Worm (Caenorhabditis elegans) whole organism, L1 larva: ENCODE measurements around the gene srlf-27.

Experiments used
- C16A3.4 ChIP-seq: fragments of 150-350 bp; optimal IDR thresholded peaks from 2 replicates; lab custom pipeline; 2014; ENCODE audit warnings: missing biosample characterization, missing genetic modification characterization
- F16B12.6 ChIP-seq: fragments of 150-350 bp; optimal IDR thresholded peaks from 2 replicates; lab custom pipeline; 2014; ENCODE audit warnings: missing biosample characterization, missing genetic modification characterization
- aly-2 ChIP-seq: fragments of 150-350 bp; optimal IDR thresholded peaks from 2 replicates; lab custom pipeline; 2014; ENCODE audit warnings: missing biosample characterization, missing genetic modification characterization
- ama-1 ChIP-seq: fragments of 150-350 bp; optimal IDR thresholded peaks from 2 replicates; lab custom pipeline; 2014
- blmp-1 ChIP-seq: fragments of 150-350 bp; optimal IDR thresholded peaks from 2 replicates; lab custom pipeline; 2014; ENCODE audit warnings: missing biosample characterization, missing genetic modification characterization
- ceh-82 ChIP-seq, 3 experiments: fragments of 150-350 bp in 1 of 3; sonication (generic microtip) in 2 of 3; optimal IDR thresholded peaks; 2 replicates each; lab custom pipeline; 2014 to 2017; ENCODE audit warnings: missing biosample characterization in 3 of 3, missing genetic modification characterization in 3 of 3
- ceh-90 ChIP-seq: sonication (generic microtip); optimal IDR thresholded peaks from 2 replicates; lab custom pipeline; 2016; ENCODE audit warnings: missing genetic modification characterization, missing compliant biosample characterization
- efl-1 ChIP-seq, 4 experiments: fragments of 150-350 bp; optimal IDR thresholded peaks in 3 of 4; peaks in 1 of 4; 1 replicate in 1 of 4; 2 replicates in 3 of 4; lab custom pipeline; 2014; ENCODE audit warnings: missing biosample characterization in 2 of 4, missing genetic modification characterization in 2 of 4, missing genetic modification reagents in 2 of 4
- egl-27 ChIP-seq, 2 experiments: fragments of 150-350 bp in 1 of 2; sonication (generic microtip); optimal IDR thresholded peaks; 3 replicates each; lab custom pipeline; 2017 to 2018; ENCODE audit warnings: missing biosample characterization in 2 of 2, missing genetic modification characterization in 2 of 2, missing genetic modification reagents in 2 of 2
- elt-2 ChIP-seq: sonication (generic microtip); optimal IDR thresholded peaks from 2 replicates; lab custom pipeline; 2016; ENCODE audit warnings: missing genetic modification characterization, mild to moderate bottlenecking, inconsistent platforms, missing compliant biosample characterization, missing genetic modification reagents
- elt-3 ChIP-seq, 6 experiments: fragments of 150-350 bp in 1 of 6; sonication (generic microtip); optimal IDR thresholded peaks; 2 replicates each; lab custom pipeline; 2017 to 2018; ENCODE audit warnings: missing biosample characterization in 6 of 6, missing genetic modification characterization in 6 of 6, inconsistent platforms in 1 of 6
- ets-5 ChIP-seq: fragments of 200-800 bp; sonication (Bioruptor generic); IDR thresholded peaks from 2 replicates; pipeline ENCODE4 v1.3.6; 2022; ENCODE audit warnings: missing genetic modification characterization, missing compliant biosample characterization
- fkh-4 ChIP-seq: sonication (generic microtip); optimal IDR thresholded peaks from 2 replicates; lab custom pipeline; 2016; ENCODE audit warnings: missing compliant biosample characterization, missing genetic modification characterization, borderline replicate concordance
- fos-1 ChIP-seq: fragments of 150-350 bp; optimal IDR thresholded peaks from 2 replicates; lab custom pipeline; 2014; ENCODE audit warnings: missing biosample characterization, missing genetic modification characterization
- grh-1 ChIP-seq: fragments of 200-800 bp; sonication (Bioruptor generic); IDR thresholded peaks from 2 replicates; pipeline ENCODE4 v1.3.6; 2022; ENCODE audit warnings: missing genetic modification reagents, missing genetic modification characterization, missing compliant biosample characterization
- hlh-17 ChIP-seq: fragments of 200-800 bp; sonication (Bioruptor generic); optimal IDR thresholded peaks from 2 replicates; lab custom pipeline; 2018; ENCODE audit warnings: missing genetic modification characterization, mild to moderate bottlenecking, missing compliant biosample characterization, moderate library complexity, borderline replicate concordance
- irx-1 ChIP-seq: sonication (generic microtip); optimal IDR thresholded peaks from 2 replicates; lab custom pipeline; 2016; ENCODE audit warnings: missing genetic modification characterization, missing compliant biosample characterization
- isw-1 ChIP-seq: fragments of 200-800 bp; sonication (Bioruptor generic); IDR thresholded peaks from 2 replicates; pipeline ENCODE4 v1.3.6; 2022; ENCODE audit warnings: missing genetic modification characterization, missing compliant biosample characterization
- lin-13 ChIP-seq: fragments of 150-350 bp; optimal IDR thresholded peaks from 2 replicates; lab custom pipeline; 2014; ENCODE audit warnings: missing biosample characterization, missing genetic modification reagents, missing genetic modification characterization
- lin-35 ChIP-seq, 2 experiments: fragments of 150-350 bp; optimal IDR thresholded peaks; 2 replicates each; lab custom pipeline; 2014; ENCODE audit warnings: missing biosample characterization in 2 of 2, missing genetic modification characterization in 2 of 2, missing genetic modification reagents in 2 of 2
- lsy-2 ChIP-seq, 2 experiments: fragments of 150-350 bp; optimal IDR thresholded peaks; 2 replicates each; lab custom pipeline; 2014; ENCODE audit warnings: missing biosample characterization in 2 of 2, missing genetic modification characterization in 2 of 2
- mef-2 ChIP-seq: fragments of 150-350 bp; optimal IDR thresholded peaks from 2 replicates; lab custom pipeline; 2014; ENCODE audit warnings: missing biosample characterization, missing genetic modification characterization
- mep-1 ChIP-seq: fragments of 150-350 bp; optimal IDR thresholded peaks from 2 replicates; lab custom pipeline; 2014; ENCODE audit warnings: missing biosample characterization, missing genetic modification characterization
- nhr-84 ChIP-seq: sonication (generic microtip); optimal IDR thresholded peaks from 2 replicates; lab custom pipeline; 2017; ENCODE audit warnings: missing biosample characterization, missing genetic modification characterization
- nhr-85 ChIP-seq: sonication (generic microtip); peaks from one replicate; lab custom pipeline; 2016; ENCODE audit warnings: missing genetic modification characterization, inconsistent platforms, missing compliant biosample characterization
- nhr-90 ChIP-seq: sonication (generic microtip); optimal IDR thresholded peaks from 2 replicates; lab custom pipeline; 2016; ENCODE audit warnings: mild to moderate bottlenecking, missing genetic modification characterization, missing compliant biosample characterization; ENCODE audit not compliant: poor library complexity
- pag-3 ChIP-seq: sonication (generic microtip); optimal IDR thresholded peaks from 2 replicates; lab custom pipeline; 2017; ENCODE audit warnings: missing genetic modification characterization, mild to moderate bottlenecking, missing compliant biosample characterization, antibody characterized with exemption, borderline replicate concordance; ENCODE audit not compliant: insufficient read depth
- pax-3 ChIP-seq: fragments of 200-800 bp; sonication (Bioruptor generic); optimal IDR thresholded peaks from 2 replicates; lab custom pipeline; 2018; ENCODE audit warnings: mild to moderate bottlenecking, missing genetic modification characterization, moderate library complexity, missing compliant biosample characterization
- pqm-1 ChIP-seq: sonication (generic microtip); optimal IDR thresholded peaks from 3 replicates; lab custom pipeline; 2017; ENCODE audit warnings: missing biosample characterization, missing genetic modification characterization
- rnt-1 ChIP-seq: sonication (generic microtip); optimal IDR thresholded peaks from 2 replicates; lab custom pipeline; 2016; ENCODE audit warnings: mild to moderate bottlenecking, missing genetic modification characterization, moderate library complexity, missing compliant biosample characterization
- skn-1 ChIP-seq: fragments of 150-350 bp; optimal IDR thresholded peaks from 2 replicates; lab custom pipeline; 2014; ENCODE audit warnings: missing biosample characterization, missing genetic modification characterization
- snu-23 ChIP-seq: sonication (generic microtip); optimal IDR thresholded peaks from 2 replicates; lab custom pipeline; 2016; ENCODE audit warnings: missing genetic modification characterization, missing compliant biosample characterization
- sptf-1 ChIP-seq: fragments of 150-350 bp; optimal IDR thresholded peaks from 2 replicates; lab custom pipeline; 2014; ENCODE audit warnings: missing biosample characterization, missing genetic modification characterization
- tbx-2 ChIP-seq: sonication (generic microtip); optimal IDR thresholded peaks from 2 replicates; lab custom pipeline; 2016; ENCODE audit warnings: missing genetic modification characterization, missing compliant biosample characterization
- tlp-1 ChIP-seq: fragments of 150-350 bp; optimal IDR thresholded peaks from 2 replicates; lab custom pipeline; 2014; ENCODE audit warnings: missing biosample characterization, missing genetic modification characterization
- unc-130 ChIP-seq: fragments of 150-350 bp; optimal IDR thresholded peaks from 2 replicates; lab custom pipeline; 2017; ENCODE audit warnings: missing biosample characterization, missing genetic modification characterization, inconsistent platforms
- unc-30 ChIP-seq: sonication (generic microtip); optimal IDR thresholded peaks from 2 replicates; lab custom pipeline; 2017; ENCODE audit warnings: missing biosample characterization, missing genetic modification characterization
- vab-15 ChIP-seq: sonication (generic microtip); optimal IDR thresholded peaks from 2 replicates; lab custom pipeline; 2017; ENCODE audit warnings: missing genotype, mild to moderate bottlenecking, missing genetic modification characterization, missing compliant biosample characterization
- xbp-1 ChIP-seq: sonication (generic microtip); optimal IDR thresholded peaks from 2 replicates; lab custom pipeline; 2016; ENCODE audit warnings: missing genetic modification characterization, missing compliant biosample characterization
- zag-1 ChIP-seq: fragments of 150-350 bp; optimal IDR thresholded peaks from 2 replicates; lab custom pipeline; 2014; ENCODE audit warnings: missing biosample characterization, missing genetic modification characterization

Gene srlf-27

DNA sequence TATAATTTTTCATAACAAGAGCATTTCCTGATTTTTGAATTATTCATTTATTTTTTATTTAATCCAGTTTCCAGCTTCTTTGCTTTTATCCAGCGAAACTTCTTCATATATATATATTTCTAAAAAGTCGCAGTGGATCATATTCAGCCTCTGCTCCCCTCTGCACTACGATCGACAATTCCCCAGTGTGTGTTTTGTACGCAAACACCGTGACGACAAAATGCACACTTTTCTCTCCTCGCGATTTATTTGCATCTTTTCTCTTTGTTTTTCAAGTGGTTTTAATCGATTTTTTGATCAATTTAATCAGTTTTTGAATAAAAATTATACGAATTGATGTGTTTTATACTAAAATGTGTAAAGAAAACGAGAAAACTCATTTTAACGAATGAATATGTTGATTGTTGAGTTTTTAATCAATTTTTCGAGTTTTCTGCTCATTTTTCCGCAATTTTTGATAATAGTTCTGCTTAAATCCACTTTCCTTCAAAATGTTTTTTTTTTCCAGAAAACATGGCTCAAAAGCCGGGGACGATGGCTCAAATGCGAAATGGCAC is 19.1 kb downstream of the srlf-27 start, which contains the start of gene Y57G11C.33 (continued):
- TF ChIP-seq skn-1 (tag; lab: Kevin White, UChicago), result no peak
- TF ChIP-seq xbp-1 (tag; lab: Kevin White, UChicago), result peak; percentile 17
- TF ChIP-seq unc-130 (tag; lab: Kevin White, UChicago), result peak; percentile 61
- TF ChIP-seq irx-1 (tag; lab: Kevin White, UChicago), result peak; percentile 14
- peak; percentile 91 for TF ChIP-seq F16B12.6 (tag; lab: Kevin White, UChicago)

DNA sequence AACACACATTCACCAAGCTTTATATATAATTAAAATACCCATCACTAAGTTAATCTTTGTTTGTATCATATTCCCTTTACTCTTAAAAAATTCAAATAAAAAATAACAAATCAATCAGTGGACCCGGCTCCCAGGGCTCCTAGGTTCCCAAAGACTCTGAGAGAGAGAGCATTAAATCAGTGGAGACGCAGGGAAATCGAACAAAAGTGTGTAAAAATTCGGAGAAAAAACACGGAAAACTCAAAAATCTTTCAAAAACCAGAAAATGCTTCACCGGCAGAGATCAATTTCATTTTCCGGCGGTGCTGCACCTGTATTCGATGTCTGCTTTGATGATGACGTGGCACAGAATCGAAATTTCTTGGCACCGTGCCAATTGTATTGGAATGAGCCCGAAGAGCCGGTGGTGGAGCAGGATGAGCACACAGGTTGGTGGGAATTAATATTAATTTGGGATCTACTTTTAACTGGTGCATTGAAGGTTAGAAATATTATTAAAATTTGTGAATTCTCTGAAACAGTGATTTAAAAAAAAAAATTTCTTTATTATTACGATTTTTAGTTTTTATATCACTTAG is 20.6 kb downstream of the srlf-27 start, which contains the start of gene anoh-2:
Gene anoh-2 (plus strand): TSS at position 255 of the 578 bp plus-strand sequence.
- TF ChIP-seq isw-1, result no peak
- no peak for TF ChIP-seq efl-1 (optimal IDR thresholded peaks at IDR 0.05; lab: Kevin White, UChicago)
- peak in 1 of 2 experiments; percentile 74 for TF ChIP-seq efl-1 (GFP tag; optimal IDR thresholded peaks at IDR 0.05 in 1 of 2; lab: Kevin White, UChicago)

DNA sequence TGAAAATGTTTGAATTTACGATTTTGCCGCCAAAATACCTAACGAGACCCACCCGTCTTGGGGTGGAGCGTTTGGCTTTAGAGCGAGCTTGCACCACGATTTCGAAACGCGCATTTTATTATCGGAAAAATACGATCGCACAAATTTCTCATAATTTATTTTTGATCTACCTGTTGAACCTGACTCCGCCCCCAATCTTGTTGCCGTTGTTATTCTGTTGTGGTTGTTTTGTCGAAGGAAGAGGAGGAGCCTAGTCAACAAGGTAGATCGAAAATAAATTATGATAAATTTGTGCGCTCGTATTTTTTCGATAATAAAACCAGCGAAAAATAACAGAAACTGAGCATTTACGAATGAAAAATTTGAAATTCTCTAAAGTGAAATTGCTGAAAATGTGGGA is 21.4 kb downstream of the srlf-27 start:
- TF ChIP-seq ets-5 (GFP tag; lab: Robert Waterston, UW), result no peak
- no peak for TF ChIP-seq lin-13 (GFP tag; lab: Kevin White, UChicago)
- TF ChIP-seq egl-27 (tag; optimal IDR thresholded peaks at IDR 0.05; lab: Kevin White, UChicago), result no peak
- no peak for TF ChIP-seq fkh-4 (tag; lab: Kevin White, UChicago)

DNA sequence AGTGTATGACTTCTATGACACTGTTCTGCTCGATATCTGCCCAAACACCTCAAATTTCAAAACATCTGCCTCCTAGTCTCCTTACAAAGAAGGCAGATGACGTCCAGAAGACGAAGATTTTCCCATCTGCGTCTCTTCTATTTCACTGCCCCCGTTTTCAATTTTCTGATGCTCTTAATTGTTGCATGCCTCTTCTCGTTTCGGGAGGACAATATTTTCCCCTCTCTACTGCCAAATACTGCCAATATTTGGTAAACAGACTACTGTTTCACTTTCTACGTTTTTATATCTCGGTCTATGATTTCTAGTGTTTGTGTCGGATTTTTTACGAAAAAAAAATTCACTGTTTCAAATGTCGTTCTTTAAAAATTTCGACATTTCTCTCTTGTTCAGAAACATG is 23.9 kb downstream of the srlf-27 start:
- TF ChIP-seq blmp-1 (tag; lab: Kevin White, UChicago) (peak; percentile 47), elt-3 (tag; optimal IDR thresholded peaks at IDR 0.05; lab: Kevin White, UChicago) (no peak)

DNA sequence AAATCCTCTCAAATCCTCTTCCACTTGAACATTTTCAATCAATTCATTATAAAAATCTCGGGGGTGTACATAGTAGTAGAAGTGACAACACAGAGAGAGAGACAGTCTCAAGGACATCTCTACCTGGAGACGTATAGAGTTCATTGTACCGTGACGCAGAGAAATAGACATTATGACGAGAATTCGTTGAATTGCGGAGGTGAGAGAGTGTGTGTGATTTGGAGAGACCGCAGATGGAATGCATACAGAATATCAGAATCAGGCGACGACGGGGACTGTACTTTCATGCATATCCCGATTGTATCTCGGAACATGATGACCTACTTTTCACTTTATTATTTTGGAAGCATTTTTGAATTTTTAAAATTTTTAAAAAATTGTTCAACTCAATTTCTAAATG is 38.3 kb downstream of the srlf-27 start:
- no peak for TF ChIP-seq elt-2 (tag; lab: Kevin White, UChicago)
- no peak for TF ChIP-seq egl-27 (tag; optimal IDR thresholded peaks at IDR 0.05; lab: Kevin White, UChicago)
- TF ChIP-seq C16A3.4 (tag; lab: Kevin White, UChicago), result no peak
- no peak for TF ChIP-seq rnt-1 (tag; lab: Kevin White, UChicago)
- TF ChIP-seq ama-1 (lab: Kevin White, UChicago), result no peak
- TF ChIP-seq zag-1, result no peak
- no peak for TF ChIP-seq nhr-84 (tag; lab: Kevin White, UChicago)
- no peak for TF ChIP-seq pax-3 (tag; lab: Kevin White, UChicago)
- no peak for TF ChIP-seq ceh-90
- peak; percentile 20 to 44 for TF ChIP-seq lsy-2 (tag; optimal IDR thresholded peaks at IDR 0.05; lab: Kevin White, UChicago)
- peak in 1 of 2 experiments; percentile 41 for TF ChIP-seq lin-35 (GFP tag; optimal IDR thresholded peaks at IDR 0.05; lab: Kevin White, UChicago)
- no peak for TF ChIP-seq isw-1
- TF ChIP-seq grh-1 (GFP tag; lab: Robert Waterston, UW), result 0 out of 2 replicates have a peak, but pooled peaks have one; percentile 38
- TF ChIP-seq mep-1 (tag; lab: Kevin White, UChicago), result peak; percentile 77
- no peak for TF ChIP-seq vab-15 (tag; lab: Kevin White, UChicago)
- no peak for TF ChIP-seq unc-30
- no peak for TF ChIP-seq unc-130 (tag; lab: Kevin White, UChicago)
- TF ChIP-seq F16B12.6 (tag; lab: Kevin White, UChicago), result no peak
- no peak for TF ChIP-seq fos-1
- peak; percentile 75 for TF ChIP-seq snu-23 (GFP tag; lab: Kevin White, UChicago)
- TF ChIP-seq tbx-2 (tag; lab: Kevin White, UChicago), result peak; percentile 3
- no peak for TF ChIP-seq fkh-4 (tag; lab: Kevin White, UChicago)
- TF ChIP-seq pag-3 (tag; lab: Kevin White, UChicago), result no peak
- peak; percentile 30 for TF ChIP-seq nhr-90 (tag; lab: Kevin White, UChicago)
- no peak for TF ChIP-seq hlh-17 (GFP tag; lab: Kevin White, UChicago)
- TF ChIP-seq sptf-1, result no peak
- TF ChIP-seq aly-2, result no peak
- TF ChIP-seq ceh-82 (tag; optimal IDR thresholded peaks at IDR 0.05; lab: Kevin White, UChicago), result no peak
- no peak for TF ChIP-seq tlp-1
- TF ChIP-seq pqm-1 (tag; lab: Kevin White, UChicago), result no peak
- no peak for TF ChIP-seq irx-1 (tag; lab: Kevin White, UChicago)
- TF ChIP-seq lin-13 (GFP tag; lab: Kevin White, UChicago), result no peak
- peak in 1 of 6 experiments; percentile 45 for TF ChIP-seq elt-3 (tag; optimal IDR thresholded peaks at IDR 0.05; lab: Kevin White, UChicago)
- TF ChIP-seq efl-1 (optimal IDR thresholded peaks at IDR 0.05; lab: Kevin White, UChicago), result peak in 1 of 2 experiments; percentile 26
- TF ChIP-seq efl-1 (GFP tag; optimal IDR thresholded peaks at IDR 0.05 in 1 of 2; lab: Kevin White, UChicago), result peak in 1 of 2 experiments; percentile 63
- TF ChIP-seq nhr-85 (tag; lab: Kevin White, UChicago), result peak; percentile 95
- TF ChIP-seq skn-1 (tag; lab: Kevin White, UChicago), result no peak
- no peak for TF ChIP-seq mef-2 (tag; lab: Kevin White, UChicago)
